Worm (Caenorhabditis elegans): ENCODE data around the gene F02H6.6.

DNA sequence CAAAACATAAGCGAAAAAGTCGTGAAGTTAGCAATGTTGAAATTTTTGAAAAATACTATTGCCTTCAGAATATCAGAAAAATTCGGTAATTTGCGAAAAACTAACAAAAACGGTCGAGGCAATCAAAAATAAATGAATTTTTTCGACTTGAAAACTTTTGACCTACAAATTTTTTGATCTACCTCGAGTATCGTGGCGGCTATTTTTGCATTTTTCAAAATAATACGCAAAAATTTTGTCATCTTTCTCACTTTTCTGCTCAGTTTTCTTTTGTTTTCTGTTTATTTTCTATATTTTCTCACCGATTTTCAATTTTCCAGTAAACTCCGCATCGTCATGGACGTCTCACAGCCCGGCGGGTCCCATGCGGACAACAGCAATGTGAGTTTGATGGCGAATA is 14.9 kb downstream of the F02H6.6 start:
- TF ChIP-seq pqm-1 (tag; optimal IDR thresholded peaks at IDR 0.05) (no peak), ztf-11 (tag; optimal IDR thresholded peaks at IDR 0.05) (no peak), nhr-12 (tag; optimal IDR thresholded peaks at IDR 0.05) (no peak)
